Fruit fly (Drosophila melanogaster): Measurements from ENCODE around the gene twy.
A peak's percentile ranks its signal among the peaks of the same experiment; 100 is the strongest.

twy gene

dm6 chr3L:11772608-11773017 is 20.5 kb downstream of the twy start (continued):
- TF ChIP-seq oc (tag; optimal IDR thresholded peaks at IDR 0.05) (no peak), CG34224 (GFP tag; IDR thresholded peaks at IDR 0.05; ENCODE audit: partially characterized antibody) (0 out of 3 replicates have a peak, but pooled peaks have one; percentile 13), unc-4 (GFP tag; IDR thresholded peaks at IDR 0.05; ENCODE audit: partially characterized antibody) (0 out of 2 replicates have a peak, but pooled peaks have one; percentile 22), emc (GFP tag; optimal IDR thresholded peaks at IDR 0.05) (no peak), CG1832 (GFP tag; optimal IDR thresholded peaks at IDR 0.05) (no peak), CG7786 (GFP tag; optimal IDR thresholded peaks at IDR 0.05) (no peak), CG11695 (GFP tag; IDR thresholded peaks at IDR 0.05) (0 out of 3 replicates have a peak, but pooled peaks have one; percentile 16), tx (GFP tag; optimal IDR thresholded peaks at IDR 0.05) (no peak), Hr51 (GFP tag; optimal IDR thresholded peaks at IDR 0.05) (no peak), trem (tag; optimal IDR thresholded peaks at IDR 0.05) (no peak), CG12659 (GFP tag; optimal IDR thresholded peaks at IDR 0.05) (no peak), cas (GFP tag; IDR thresholded peaks at IDR 0.05) (no peak), ap (GFP tag; IDR thresholded peaks at IDR 0.05) (no peak), B-H1 (GFP tag; IDR thresholded peaks at IDR 0.05) (no peak), CG34422 (GFP tag; IDR thresholded peaks at IDR 0.05) (no peak), CG1792 (GFP tag; optimal IDR thresholded peaks at IDR 0.05) (no peak), Dek (tag; optimal IDR thresholded peaks at IDR 0.05) (no peak), CG12155 (GFP tag; optimal IDR thresholded peaks at IDR 0.05) (no peak), dimm (GFP tag; IDR thresholded peaks at IDR 0.05) (no peak), Hmx (GFP tag; optimal IDR thresholded peaks at IDR 0.05) (no peak), Atf3 (GFP tag; optimal IDR thresholded peaks at IDR 0.05) (no peak), p53 (GFP tag; optimal IDR thresholded peaks at IDR 0.05) (no peak), ci (GFP tag; IDR thresholded peaks at IDR 0.05) (peak; percentile 40; the same call in 1 of the 3 replicates), Dref (GFP tag; IDR thresholded peaks at IDR 0.05) (no peak), CG8478 (optimal IDR thresholded peaks at IDR 0.05) (no peak), CG10209 (GFP tag; optimal IDR thresholded peaks at IDR 0.05) (no peak), Scr (GFP tag; IDR thresholded peaks at IDR 0.05; ENCODE audit: partially characterized antibody) (no peak), Rfx (GFP tag; IDR thresholded peaks at IDR 0.05) (no peak), tup (GFP tag; optimal IDR thresholded peaks at IDR 0.05) (no peak), CG33213 (GFP tag; optimal IDR thresholded peaks at IDR 0.05) (no peak), mirr (GFP tag; optimal IDR thresholded peaks at IDR 0.05) (peak; percentile 99), nerfin-2 (GFP tag; IDR thresholded peaks at IDR 0.05; ENCODE audit: partially characterized antibody) (no peak), Drgx (GFP tag; IDR thresholded peaks at IDR 0.05) (no peak), salm (tag; optimal IDR thresholded peaks at IDR 0.05) (peak; percentile 23), pzg (GFP tag; optimal IDR thresholded peaks at IDR 0.05) (no peak), CG3163 (GFP tag; optimal IDR thresholded peaks at IDR 0.05) (no peak), PHDP (tag; optimal IDR thresholded peaks at IDR 0.05) (no peak), tap (tag; optimal IDR thresholded peaks at IDR 0.05) (no peak), CG7987 (GFP tag; optimal IDR thresholded peaks at IDR 0.05) (peak; percentile 18), CG17385 (GFP tag; optimal IDR thresholded peaks at IDR 0.05) (no peak), CG2202 (tag; optimal IDR thresholded peaks at IDR 0.05) (no peak), fru (optimal IDR thresholded peaks at IDR 0.05) (no peak), btn (GFP tag; optimal IDR thresholded peaks at IDR 0.05) (no peak), CG11093 (GFP tag; IDR thresholded peaks at IDR 0.05) (no peak), ind (GFP tag; optimal IDR thresholded peaks at IDR 0.05) (no peak), CG9727 (GFP tag; optimal IDR thresholded peaks at IDR 0.05) (no peak), cato (GFP tag; optimal IDR thresholded peaks at IDR 0.05; ENCODE audit: borderline replicate concordance) (no peak), CG4707 (GFP tag; optimal IDR thresholded peaks at IDR 0.05) (no peak), CG17568 (GFP tag; optimal IDR thresholded peaks at IDR 0.05) (no peak), CG10147 (GFP tag; optimal IDR thresholded peaks at IDR 0.05) (no peak), CG6254 (GFP tag; optimal IDR thresholded peaks at IDR 0.05) (no peak), Antp (GFP tag; optimal IDR thresholded peaks at IDR 0.05) (no peak)
